Comparison of ENCODE assay signal across 4 fruit fly cellular contexts in genomic region chr2L:1462136-1462535, dm6.
TF ChIP-seq lines count a peak whose summit lies in the region.

No protein-coding gene starts in this region.

- TF ChIP-seq CTCF in whole organism, embryonic (GFP tag; optimal IDR thresholded peaks at IDR 0.05; lab: Kevin White, UChicago) = no peak

TF ChIP-seq in whole organism, embryonic, 481 proteins besides CTCF, POLR2A, EP300 and RAD21 (continues in another document):
- TF ChIP-seq pfk (GFP tag; optimal IDR thresholded peaks at IDR 0.05; lab: Kevin White, UChicago) (no peak), yki (optimal IDR thresholded peaks at IDR 0.05; lab: Kevin White, UChicago) (no peak), CG3163 (GFP tag; optimal IDR thresholded peaks at IDR 0.05; lab: Kevin White, UChicago) (no peak), bbx (GFP tag; IDR thresholded peaks at IDR 0.05; lab: Robert Waterston, UW; ENCODE audit: partially characterized antibody) (peak; percentile 74; the same call in 1 of the 2 replicates), salm (tag; optimal IDR thresholded peaks at IDR 0.05; lab: Kevin White, UChicago) (no peak), odd (GFP tag; optimal IDR thresholded peaks at IDR 0.05; lab: Kevin White, UChicago) (no peak), Poxn (GFP tag; IDR thresholded peaks at IDR 0.05; lab: Robert Waterston, UW) (no peak), CG12299 (tag; optimal IDR thresholded peaks at IDR 0.05; lab: Kevin White, UChicago) (no peak), CG16815 (GFP tag; optimal IDR thresholded peaks at IDR 0.05; lab: Kevin White, UChicago) (peak; percentile 78), Sry-δ (GFP tag; optimal IDR thresholded peaks at IDR 0.05; lab: Kevin White, UChicago) (peak; percentile 61), fd102C (GFP tag; optimal IDR thresholded peaks at IDR 0.05; lab: Kevin White, UChicago) (peak; percentile 25), MBD-R2 (GFP tag; IDR thresholded peaks at IDR 0.05; lab: Robert Waterston, UW) (no peak), cwo (GFP tag; optimal IDR thresholded peaks at IDR 0.05; lab: Kevin White, UChicago) (no peak), bab2 (GFP tag; optimal IDR thresholded peaks at IDR 0.05; lab: Kevin White, UChicago) (peak; percentile 5), tap (tag; optimal IDR thresholded peaks at IDR 0.05; lab: Kevin White, UChicago) (no peak), CG34422 (GFP tag; IDR thresholded peaks at IDR 0.05; lab: Robert Waterston, UW) (0 out of 3 replicates have a peak, but pooled peaks have one; percentile 58), Med (GFP tag; lab: Kevin White, UChicago) (peak; percentile 78), CG7839 (tag; optimal IDR thresholded peaks at IDR 0.05; lab: Kevin White, UChicago) (peak; percentile 19), CG4617 (GFP tag; optimal IDR thresholded peaks at IDR 0.05; lab: Kevin White, UChicago; ENCODE audit: borderline replicate concordance) (no peak), Mes4 (GFP tag; optimal IDR thresholded peaks at IDR 0.05; lab: Kevin White, UChicago) (peak; percentile 34), knrl (GFP tag; IDR thresholded peaks at IDR 0.05; lab: Robert Waterston, UW; ENCODE audit: partially characterized antibody) (peak; percentile 70; the same call in 2 of the 3 replicates), CG14965 (GFP tag; optimal IDR thresholded peaks at IDR 0.05; lab: Kevin White, UChicago; ENCODE audit: borderline replicate concordance) (no peak)

TF ChIP-seq in whole organism, prepupa, 60 proteins besides CTCF, POLR2A, EP300 and RAD21:
- TF ChIP-seq Sox102F (GFP tag; optimal IDR thresholded peaks at IDR 0.05; lab: Kevin White, UChicago) (no peak), CG4318 (GFP tag; optimal IDR thresholded peaks at IDR 0.05; lab: Kevin White, UChicago) (no peak), Hr39 (GFP tag; optimal IDR thresholded peaks at IDR 0.05; lab: Kevin White, UChicago) (no peak), dac (GFP tag; optimal IDR thresholded peaks at IDR 0.05; lab: Kevin White, UChicago) (no peak), ss (GFP tag; optimal IDR thresholded peaks at IDR 0.05; lab: Kevin White, UChicago) (no peak), svp (GFP tag; lab: Kevin White, UChicago) (peak; percentile 62), Eip93F (GFP tag; optimal IDR thresholded peaks at IDR 0.05; lab: Kevin White, UChicago) (no peak)

TF ChIP-seq in whole organism, pupa, 21 proteins besides CTCF, POLR2A, EP300 and RAD21:
- TF ChIP-seq CG14655 (GFP tag; optimal IDR thresholded peaks at IDR 0.05; lab: Kevin White, UChicago) (peak; percentile 17), CG10348 (GFP tag; IDR thresholded peaks at IDR 0.05; lab: Robert Waterston, UW) (no peak)
TF ChIP-seq in whole organism, pupa: peak in this region for 1.

TF ChIP-seq in whole organism, wandering third instar larva, 38 proteins besides CTCF, POLR2A, EP300 and RAD21:
- no peak for TF ChIP-seq CG9705 (GFP tag; optimal IDR thresholded peaks at IDR 0.05; lab: Kevin White, UChicago)
- TF ChIP-seq sv (GFP tag; optimal IDR thresholded peaks at IDR 0.05; lab: Kevin White, UChicago) = peak; percentile 40
- TF ChIP-seq Myc (optimal IDR thresholded peaks at IDR 0.05; lab: Kevin White, UChicago) = no peak

Comparison
In these comparisons a context has a peak if more than half of its experiments do, and no peak if none do; other contexts are left out.
1. Of the 7 proteins assayed by ChIP-seq in both whole organism, embryonic and whole organism, prepupa: peak only in whole organism, embryonic: Blimp-1 and Sox102F; only in whole organism, prepupa: none; in both: none; in neither: 5.